Fruit fly (Drosophila melanogaster) S2 (cell line): ENCODE measurements around the gene CG12112.

Experiments
- CG8478 ChIP-seq: fragments of >200 bp; optimal IDR thresholded peaks from 2 replicates; lab custom pipeline; 2018
- CTCF ChIP-seq, 2 experiments: fragments of >200 bp; optimal IDR thresholded peaks; 2 replicates each; lab custom pipeline; 2018

dm6 chrX:8574672-8575350 lies 14.8 kb upstream of the CG12112 start:
- TF ChIP-seq CTCF (optimal IDR thresholded peaks at IDR 0.05; lab: Kevin White, UChicago) (no peak), CG8478 (lab: Kevin White, UChicago) (no peak)
